Fruit fly (Drosophila melanogaster): ENCODE results near the gene LysX.

- TF ChIP-seq ttk (optimal IDR thresholded peaks at IDR 0.05): no peak
- TF ChIP-seq Myc (optimal IDR thresholded peaks at IDR 0.05): no peak
- TF ChIP-seq psq (optimal IDR thresholded peaks at IDR 0.05): no peak
These were observed 16.0 kb upstream of the LysX start, which contains the start of gene LysD for dm6 chr3L:1211096-1211495.
